Fruit fly (Drosophila melanogaster) whole organism, wandering third instar larva: ENCODE measurements around the gene plh.
A peak's percentile ranks its signal among the peaks of the same experiment; 100 is the strongest.

ENCODE experiments used
- Abd-B ChIP-seq: fragments of >200 bp; optimal IDR thresholded peaks from 2 replicates; lab custom pipeline; 2017; ENCODE audit warnings: missing biosample characterization, missing genetic modification characterization
- CrebA ChIP-seq: fragments of 200-800 bp; sonication (Bioruptor generic); optimal IDR thresholded peaks from 2 replicates; lab custom pipeline; 2016; ENCODE audit warnings: missing biosample characterization, mild to moderate bottlenecking, missing genetic modification characterization, borderline replicate concordance
- HLH106 ChIP-seq: fragments of 200-800 bp; optimal IDR thresholded peaks from 3 replicates; lab custom pipeline; 2019; ENCODE audit warnings: missing biosample characterization, mild to moderate bottlenecking, missing genetic modification characterization, moderate library complexity
- Hnf4 ChIP-seq: fragments of 200-800 bp; sonication (Bioruptor generic); optimal IDR thresholded peaks from 2 replicates; lab custom pipeline; 2016; ENCODE audit warnings: missing biosample characterization, mild to moderate bottlenecking, missing genetic modification characterization
- Hr78 ChIP-seq: fragments of >200 bp; optimal IDR thresholded peaks from 2 replicates; lab custom pipeline; 2017; ENCODE audit warnings: missing biosample characterization, missing genetic modification characterization
- brk ChIP-seq: fragments of 200-800 bp; sonication (Bioruptor generic); optimal IDR thresholded peaks from 2 replicates; lab custom pipeline; 2016; ENCODE audit warnings: missing biosample characterization, mild to moderate bottlenecking, missing genetic modification characterization
- dmrt93B ChIP-seq: fragments of 200-800 bp; sonication (Bioruptor generic); optimal IDR thresholded peaks from 2 replicates; lab custom pipeline; 2018; ENCODE audit warnings: missing biosample characterization, mild to moderate bottlenecking, missing genetic modification characterization
- ey ChIP-seq: fragments of 200-800 bp; sonication (Bioruptor generic); optimal IDR thresholded peaks from 2 replicates; lab custom pipeline; 2016; ENCODE audit warnings: missing biosample characterization, missing genetic modification characterization
- sv ChIP-seq: fragments of 200-800 bp; sonication (Bioruptor generic); optimal IDR thresholded peaks from 3 replicates; lab custom pipeline; 2016; ENCODE audit warnings: missing biosample characterization, missing genetic modification characterization

DNA sequence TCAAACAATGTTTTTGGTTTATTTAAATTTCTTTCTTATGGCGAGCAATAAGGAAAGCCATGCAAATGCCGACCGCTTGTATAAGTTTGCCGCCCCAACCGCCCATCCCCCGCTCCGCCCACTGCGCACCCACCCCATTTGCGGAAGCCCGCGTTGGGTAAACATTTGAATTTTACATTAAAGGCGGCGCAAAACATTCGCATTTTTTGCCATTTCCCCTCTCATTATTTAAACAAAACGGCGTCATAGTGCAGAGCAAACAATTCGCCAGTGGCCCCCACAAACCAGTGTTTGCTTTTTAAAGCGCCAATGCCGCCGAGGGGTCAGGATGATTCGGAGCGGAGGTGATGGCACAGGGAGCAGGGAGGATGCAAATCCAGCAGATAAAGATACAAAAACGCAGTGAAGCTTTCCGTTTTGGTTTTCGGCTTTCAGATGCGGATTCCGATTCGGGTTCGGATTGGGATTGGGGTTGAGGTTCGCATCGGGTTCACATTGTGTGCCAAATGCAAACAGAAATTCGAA lies 24.6 kb upstream of the plh start:
- TF ChIP-seq CrebA (GFP tag; lab: Kevin White, UChicago) (no peak), dmrt93B (GFP tag; lab: Kevin White, UChicago) (peak; percentile 7), Hnf4 (no peak), Abd-B (GFP tag; lab: Kevin White, UChicago) (no peak), HLH106 (tag; lab: Kevin White, UChicago) (no peak), ey (GFP tag; lab: Kevin White, UChicago) (no peak), sv (GFP tag; lab: Kevin White, UChicago) (no peak), Hr78 (GFP tag; lab: Kevin White, UChicago) (no peak), brk (GFP tag; lab: Kevin White, UChicago) (no peak)
